Worm (Caenorhabditis elegans) whole organism, late embryonic: ENCODE results near the gene T19B10.2.

Source experiments
- F13H6.1 ChIP-seq: sonication (generic microtip); optimal IDR thresholded peaks from 2 replicates; lab custom pipeline; 2016; ENCODE audit warnings: missing genetic modification characterization, missing compliant biosample characterization
- ceh-48 ChIP-seq: sonication (generic microtip); optimal IDR thresholded peaks from 2 replicates; lab custom pipeline; 2016; ENCODE audit warnings: missing genetic modification characterization, inconsistent platforms, missing compliant biosample characterization
- fkh-10 ChIP-seq: fragments of 150-350 bp; optimal IDR thresholded peaks from 2 replicates; lab custom pipeline; 2014; ENCODE audit warnings: missing biosample characterization, missing genetic modification reagents, missing genetic modification characterization
- fkh-6 ChIP-seq: sonication (generic microtip); optimal IDR thresholded peaks from 2 replicates; lab custom pipeline; 2016; ENCODE audit warnings: missing genetic modification characterization, missing compliant biosample characterization
- nhr-11 ChIP-seq: fragments of 150-350 bp; optimal IDR thresholded peaks from 2 replicates; lab custom pipeline; 2014; ENCODE audit warnings: missing biosample characterization, missing genetic modification characterization
- pag-3 ChIP-seq: sonication (generic microtip); optimal IDR thresholded peaks from 2 replicates; lab custom pipeline; 2016; ENCODE audit warnings: missing compliant biosample characterization, missing genetic modification characterization, borderline replicate concordance
- pqm-1 ChIP-seq: sonication (generic microtip); optimal IDR thresholded peaks from 2 replicates; lab custom pipeline; 2016; ENCODE audit warnings: missing genetic modification characterization, missing compliant biosample characterization
- pros-1 ChIP-seq: fragments of 150-350 bp; optimal IDR thresholded peaks from 2 replicates; lab custom pipeline; 2014; ENCODE audit warnings: missing biosample characterization, missing genetic modification reagents, missing genetic modification characterization
- sox-4 ChIP-seq: sonication (generic microtip); optimal IDR thresholded peaks from 2 replicates; lab custom pipeline; 2017; ENCODE audit warnings: mild to moderate bottlenecking, missing genetic modification characterization, inconsistent platforms, missing compliant biosample characterization
- tbx-2 ChIP-seq: sonication (generic microtip); optimal IDR thresholded peaks from 2 replicates; lab custom pipeline; 2016; ENCODE audit warnings: missing genetic modification characterization, missing compliant biosample characterization

DNA sequence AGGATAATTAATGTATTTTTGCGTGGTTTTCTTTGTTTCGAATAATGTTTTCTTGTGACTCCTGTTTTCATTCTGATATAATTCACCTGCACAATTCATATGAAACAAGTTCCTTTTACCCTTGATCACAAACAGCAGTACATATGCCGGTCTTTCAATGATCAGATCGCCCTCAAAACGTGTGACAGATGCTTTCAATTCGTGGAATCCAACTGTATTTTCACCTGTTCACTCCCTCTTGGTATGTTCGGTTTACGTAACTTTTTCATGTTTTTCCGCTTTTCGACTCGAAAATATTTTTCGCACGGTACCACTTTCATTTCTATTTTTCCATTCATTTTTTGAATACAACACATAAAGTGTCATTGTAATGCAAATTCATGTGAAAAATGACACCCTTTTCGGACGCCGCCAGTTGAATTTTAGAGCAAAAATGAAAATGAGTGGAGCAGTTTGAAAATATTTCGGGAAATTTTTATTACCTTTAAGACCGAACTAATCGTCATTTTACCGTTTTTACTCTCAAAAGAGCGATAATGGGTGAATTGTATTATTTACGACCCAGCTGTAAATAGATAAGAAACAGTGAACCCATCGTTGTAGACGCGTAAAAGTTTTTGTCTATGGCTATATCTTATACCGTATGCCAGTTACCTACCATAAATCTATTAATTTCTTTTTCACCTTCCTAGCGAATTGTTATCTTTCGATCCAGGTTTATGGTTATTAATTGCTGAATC lies 19.1 kb upstream of the T19B10.2 start, which contains the start of gene K10D6.4:
- TF ChIP-seq pag-3 (no peak), pqm-1 (no peak), F13H6.1 (no peak), fkh-10 (no peak), tbx-2 (tag; lab: Kevin White, UChicago) (no peak), fkh-6 (tag; lab: Kevin White, UChicago) (no peak), nhr-11 (tag; lab: Kevin White, UChicago) (no peak), sox-4 (no peak), ceh-48 (tag; lab: Kevin White, UChicago) (no peak), pros-1 (tag; lab: Kevin White, UChicago) (no peak)
